Worm (Caenorhabditis elegans): Measurements from ENCODE around the gene F25B5.6.

DNA sequence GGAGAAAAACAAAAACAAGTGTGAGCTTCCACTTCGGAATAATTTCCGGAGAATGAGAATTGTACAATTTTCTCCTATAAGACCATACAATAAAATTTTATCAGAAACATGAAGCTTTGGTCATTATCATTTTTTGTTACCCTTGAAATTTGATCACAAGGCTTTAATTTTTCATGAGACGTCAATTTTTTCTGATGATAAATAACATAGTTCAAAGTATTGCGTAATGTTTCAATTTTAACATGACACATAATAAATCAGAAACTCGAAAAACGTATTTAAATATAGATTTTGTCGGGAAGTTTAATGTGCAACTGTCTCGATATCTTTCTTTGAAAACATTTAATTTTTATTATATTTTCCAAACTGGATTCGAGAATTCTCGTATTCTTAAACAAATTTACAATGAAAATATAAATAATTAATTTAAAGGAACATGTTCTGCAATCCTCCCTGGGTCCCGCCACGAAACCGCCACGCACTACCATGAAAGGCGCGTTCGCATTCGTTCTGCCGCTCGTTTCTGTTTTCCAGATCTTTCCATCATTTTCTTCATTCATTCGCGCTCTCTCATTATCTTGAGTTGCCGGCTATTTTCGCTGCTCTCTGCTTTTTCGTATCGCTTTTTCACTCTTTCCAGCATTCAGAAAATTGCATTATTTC is 9.6 kb downstream of the F25B5.6 start:
- TF ChIP-seq W03F9.2 (tag; optimal IDR thresholded peaks at IDR 0.05) (peak; percentile 11), him-1 (tag; optimal IDR thresholded peaks at IDR 0.05) (no peak)
